Worm (Caenorhabditis elegans): ENCODE results near the gene C33A12.4.

Gene C33A12.4

ce11 chrIV:9490320-9490719 lies 20.0 kb downstream of the C33A12.4 start, which contains the start of gene sru-6:
Gene sru-6, plus strand, starts transcription at chrIV:9490620.
- TF ChIP-seq C34F6.9 (tag; optimal IDR thresholded peaks at IDR 0.05): no peak
- TF ChIP-seq sem-4 (tag; optimal IDR thresholded peaks at IDR 0.05): no peak
- TF ChIP-seq peb-1 (tag; optimal IDR thresholded peaks at IDR 0.05): no peak
- TF ChIP-seq nhr-23 (tag; optimal IDR thresholded peaks at IDR 0.05): no peak
- TF ChIP-seq lin-13 (GFP tag; optimal IDR thresholded peaks at IDR 0.05): no peak
- TF ChIP-seq ztf-4 (tag; optimal IDR thresholded peaks at IDR 0.05): no peak
- no peak for TF ChIP-seq F13H6.1 (tag; optimal IDR thresholded peaks at IDR 0.05)
- TF ChIP-seq mab-5 (tag; optimal IDR thresholded peaks at IDR 0.05): no peak
- TF ChIP-seq blmp-1 (tag; optimal IDR thresholded peaks at IDR 0.05; ENCODE audit: insufficient read depth): no peak
- no peak for TF ChIP-seq nhr-12 (tag; optimal IDR thresholded peaks at IDR 0.05)
- no peak for TF ChIP-seq nhr-77 (tag; optimal IDR thresholded peaks at IDR 0.05)
- TF ChIP-seq unc-39 (tag; optimal IDR thresholded peaks at IDR 0.05): no peak

ce11 chrIV:9488315-9488714 lies 22.1 kb downstream of the C33A12.4 start, which contains the start of gene sru-1:
Gene sru-1, plus strand, starts transcription at chrIV:9488615.
- TF ChIP-seq ztf-4 (tag; optimal IDR thresholded peaks at IDR 0.05) (no peak), ZK546.5 (tag; optimal IDR thresholded peaks at IDR 0.05) (no peak), nhr-23 (tag; optimal IDR thresholded peaks at IDR 0.05) (no peak), crh-2 (tag; optimal IDR thresholded peaks at IDR 0.05) (no peak), Y55F3AM.14 (GFP tag; optimal IDR thresholded peaks at IDR 0.05) (no peak), sem-4 (tag; optimal IDR thresholded peaks at IDR 0.05) (no peak), mdl-1 (tag; optimal IDR thresholded peaks at IDR 0.05) (no peak), nhr-77 (tag; optimal IDR thresholded peaks at IDR 0.05) (no peak), nhr-10 (tag; optimal IDR thresholded peaks at IDR 0.05) (no peak), gmeb-1 (tag; optimal IDR thresholded peaks at IDR 0.05) (no peak), mbf-1 (tag; optimal IDR thresholded peaks at IDR 0.05) (no peak), C34F6.9 (tag; optimal IDR thresholded peaks at IDR 0.05) (no peak), zag-1 (tag; optimal IDR thresholded peaks at IDR 0.05) (no peak), unc-55 (GFP tag; optimal IDR thresholded peaks at IDR 0.05) (no peak), sma-9 (GFP tag; optimal IDR thresholded peaks at IDR 0.05) (no peak), sma-9 (tag; optimal IDR thresholded peaks at IDR 0.05) (no peak), snpc-4 (tag; optimal IDR thresholded peaks at IDR 0.05) (no peak), mab-5 (tag; optimal IDR thresholded peaks at IDR 0.05) (no peak)

ce11 chrIV:9486779-9487178 lies 23.6 kb downstream of the C33A12.4 start:
- TF ChIP-seq nhr-10 (tag; optimal IDR thresholded peaks at IDR 0.05) (no peak), crh-2 (tag; optimal IDR thresholded peaks at IDR 0.05) (no peak), mdl-1 (tag; optimal IDR thresholded peaks at IDR 0.05) (no peak), aly-2 (tag; optimal IDR thresholded peaks at IDR 0.05) (no peak), ztf-11 (tag; optimal IDR thresholded peaks at IDR 0.05) (no peak), elt-3 (tag; optimal IDR thresholded peaks at IDR 0.05) (no peak), lsy-2 (tag; optimal IDR thresholded peaks at IDR 0.05) (no peak), R02D3.7 (tag; optimal IDR thresholded peaks at IDR 0.05) (no peak), ceh-82 (tag; optimal IDR thresholded peaks at IDR 0.05) (no peak), mbf-1 (tag; optimal IDR thresholded peaks at IDR 0.05) (no peak), lin-39 (tag; optimal IDR thresholded peaks at IDR 0.05) (no peak), nhr-237 (tag; optimal IDR thresholded peaks at IDR 0.05) (no peak), F13H6.1 (tag; optimal IDR thresholded peaks at IDR 0.05) (no peak)

ce11 chrIV:9485972-9486371 lies 24.4 kb downstream of the C33A12.4 start, which contains the start of gene sru-2:
Gene sru-2, plus strand, starts transcription at chrIV:9486272.
- no peak for TF ChIP-seq fos-1 (tag; optimal IDR thresholded peaks at IDR 0.05)
- no peak for TF ChIP-seq lin-13 (GFP tag; optimal IDR thresholded peaks at IDR 0.05)
- TF ChIP-seq nhr-12 (tag; optimal IDR thresholded peaks at IDR 0.05): no peak
- TF ChIP-seq Y55F3AM.14 (GFP tag; optimal IDR thresholded peaks at IDR 0.05): no peak
- no peak for TF ChIP-seq nhr-6 (tag; optimal IDR thresholded peaks at IDR 0.05)
- TF ChIP-seq gmeb-1 (tag; optimal IDR thresholded peaks at IDR 0.05): no peak
- TF ChIP-seq mbf-1 (tag; optimal IDR thresholded peaks at IDR 0.05): no peak

ce11 chrIV:9485040-9485439 lies 25.3 kb downstream of the C33A12.4 start, which contains the start of gene gadr-2:
Gene gadr-2, minus strand, starts transcription at chrIV:9485140.
- no peak for TF ChIP-seq skn-1 (tag; optimal IDR thresholded peaks at IDR 0.05)
- no peak for TF ChIP-seq nhr-237 (tag; optimal IDR thresholded peaks at IDR 0.05)
- TF ChIP-seq F13H6.1 (tag; optimal IDR thresholded peaks at IDR 0.05): no peak
- no peak for TF ChIP-seq ceh-82 (tag; optimal IDR thresholded peaks at IDR 0.05)
- no peak for TF ChIP-seq ztf-11 (tag; optimal IDR thresholded peaks at IDR 0.05)
- TF ChIP-seq ztf-4 (tag; optimal IDR thresholded peaks at IDR 0.05): no peak
- TF ChIP-seq nhr-129 (tag; optimal IDR thresholded peaks at IDR 0.05): no peak
- TF ChIP-seq nhr-11 (tag; optimal IDR thresholded peaks at IDR 0.05): no peak
- TF ChIP-seq nhr-23 (tag; optimal IDR thresholded peaks at IDR 0.05): no peak
- no peak for TF ChIP-seq lin-39 (tag; optimal IDR thresholded peaks at IDR 0.05)
- no peak for TF ChIP-seq unc-55 (GFP tag; optimal IDR thresholded peaks at IDR 0.05)
- TF ChIP-seq egl-27 (tag; optimal IDR thresholded peaks at IDR 0.05): no peak
- no peak for TF ChIP-seq unc-39 (tag; optimal IDR thresholded peaks at IDR 0.05)
- TF ChIP-seq elt-3 (tag; optimal IDR thresholded peaks at IDR 0.05): no peak
